Worm (Caenorhabditis elegans) whole organism, L4 larva: ENCODE measurements around the gene C01B9.1.

Experiments used
- F26F4.8 ChIP-seq: fragments of 200-800 bp; sonication (Bioruptor generic); conservative IDR thresholded peaks from 2 replicates; pipeline ENCODE4 v1.3.6; 2022; ENCODE audit warnings: missing genetic modification characterization, missing compliant biosample characterization
- F44E2.7 ChIP-seq: fragments of 200-800 bp; sonication (Bioruptor generic); IDR thresholded peaks from 2 replicates; pipeline ENCODE4 v2.1.2; 2022; ENCODE audit warnings: missing genetic modification characterization, missing compliant biosample characterization
- T26A8.4 ChIP-seq: fragments of 200-800 bp; sonication (Bioruptor generic); IDR thresholded peaks from 2 replicates; pipeline ENCODE4 v1.3.6; 2022; ENCODE audit warnings: missing genetic modification characterization, missing compliant biosample characterization
- Y105C5A.15 ChIP-seq: fragments of 200-800 bp; sonication (Bioruptor generic); IDR thresholded peaks from 2 replicates; pipeline ENCODE4 v1.3.6; 2022; ENCODE audit warnings: missing genetic modification characterization, missing compliant biosample characterization
- Y75B8A.6 ChIP-seq: fragments of 200-800 bp; sonication (Bioruptor generic); IDR thresholded peaks from 2 replicates; pipeline ENCODE4 v1.3.6; 2022; ENCODE audit warnings: missing genetic modification reagents, missing genetic modification characterization, missing compliant biosample characterization
- ama-1 ChIP-seq: fragments of 150-350 bp; optimal IDR thresholded peaks from 2 replicates; lab custom pipeline; 2014; ENCODE audit warnings: inconsistent platforms, mixed read lengths
- ceh-20 ChIP-seq: fragments of 200-800 bp; sonication (Bioruptor generic); IDR thresholded peaks from 2 replicates; pipeline ENCODE4 v1.3.6; 2022; ENCODE audit warnings: missing genetic modification reagents, missing genetic modification characterization, missing compliant biosample characterization
- ceh-82 ChIP-seq: sonication (generic microtip); optimal IDR thresholded peaks from 2 replicates; lab custom pipeline; 2017; ENCODE audit warnings: missing biosample characterization, missing genetic modification characterization
- ctbp-1 ChIP-seq: fragments of 200-800 bp; sonication (Bioruptor generic); IDR thresholded peaks from 2 replicates; pipeline ENCODE4 v1.3.6; 2022; ENCODE audit warnings: missing genetic modification reagents, missing genetic modification characterization, missing compliant biosample characterization
- daf-12 ChIP-seq: fragments of 150-350 bp; optimal IDR thresholded peaks from 2 replicates; lab custom pipeline; 2014; ENCODE audit warnings: missing biosample characterization, missing genetic modification reagents, missing genetic modification characterization
- dmd-6 ChIP-seq: fragments of 200-800 bp; sonication (Bioruptor generic); IDR thresholded peaks from 2 replicates; pipeline ENCODE4 v1.3.6; 2022; ENCODE audit warnings: missing genetic modification reagents, missing genetic modification characterization, missing compliant biosample characterization
- dmd-8 ChIP-seq: fragments of 200-800 bp; sonication (Bioruptor generic); IDR thresholded peaks from 2 replicates; pipeline ENCODE4 v1.3.6; 2022; ENCODE audit warnings: missing genetic modification characterization, missing compliant biosample characterization
- dmd-9 ChIP-seq: fragments of 200-800 bp; sonication (Bioruptor generic); IDR thresholded peaks from 2 replicates; pipeline ENCODE4 v1.3.6; 2022; ENCODE audit warnings: missing genetic modification reagents, missing genetic modification characterization, missing compliant biosample characterization
- duxl-1 ChIP-seq: sonication (generic microtip); optimal IDR thresholded peaks from 2 replicates; lab custom pipeline; 2016; ENCODE audit warnings: mild to moderate bottlenecking, missing genetic modification characterization, moderate library complexity, missing compliant biosample characterization; ENCODE audit not compliant: poor library complexity
- dve-1 ChIP-seq: sonication (generic microtip); optimal IDR thresholded peaks from 2 replicates; lab custom pipeline; 2017; ENCODE audit warnings: antibody characterized with exemption, mild to moderate bottlenecking, missing genetic modification characterization, missing compliant biosample characterization; ENCODE audit not compliant: insufficient read depth
- egl-43 ChIP-seq: fragments of 200-800 bp; sonication (Bioruptor generic); IDR thresholded peaks from 2 replicates; pipeline ENCODE4 v1.3.6; 2022; ENCODE audit warnings: missing genetic modification reagents, missing genetic modification characterization, missing compliant biosample characterization
- fkh-10 ChIP-seq: fragments of 150-350 bp; optimal IDR thresholded peaks from 2 replicates; lab custom pipeline; 2014; ENCODE audit warnings: missing biosample characterization, missing genetic modification reagents, missing genetic modification characterization
- hif-1 ChIP-seq, 2 experiments: sonication (generic microtip); optimal IDR thresholded peaks; 2 replicates each; lab custom pipeline; 2016 to 2017; ENCODE audit warnings: missing compliant biosample characterization in 2 of 2, missing genetic modification characterization in 2 of 2, missing genetic modification reagents in 2 of 2, missing genotype in 2 of 2, mild to moderate bottlenecking in 1 of 2
- hlh-11 ChIP-seq: fragments of 200-800 bp; sonication (Bioruptor generic); optimal IDR thresholded peaks from 2 replicates; lab custom pipeline; 2018; ENCODE audit warnings: mild to moderate bottlenecking, missing genetic modification characterization, missing compliant biosample characterization
- hmg-1.1 ChIP-seq: fragments of 200-800 bp; sonication (Bioruptor generic); IDR thresholded peaks from 2 replicates; pipeline ENCODE4 v1.3.6; 2022; ENCODE audit warnings: missing genetic modification reagents, missing genetic modification characterization, missing compliant biosample characterization
- lim-7 ChIP-seq: fragments of 200-800 bp; sonication (Bioruptor generic); IDR thresholded peaks from 2 replicates; pipeline ENCODE4 v1.3.6; 2022; ENCODE audit warnings: missing genetic modification characterization, missing compliant biosample characterization
- lin-1 ChIP-seq: fragments of 200-800 bp; sonication (Bioruptor generic); IDR thresholded peaks from 2 replicates; pipeline ENCODE4 v1.3.6; 2022; ENCODE audit warnings: missing genetic modification reagents, missing genetic modification characterization, missing compliant biosample characterization
- lin-29 ChIP-seq: fragments of 200-800 bp; sonication (Bioruptor generic); IDR thresholded peaks from 2 replicates; pipeline ENCODE4 v1.3.6; 2022; ENCODE audit warnings: missing genetic modification reagents, missing genetic modification characterization, missing compliant biosample characterization
- lin-39 ChIP-seq: fragments of 150-350 bp; optimal IDR thresholded peaks from 2 replicates; lab custom pipeline; 2014; ENCODE audit warnings: missing biosample characterization, missing genetic modification reagents, missing genetic modification characterization
- lsy-2 ChIP-seq, 2 experiments: fragments of 150-350 bp in 1 of 2; sonication (generic microtip) in 1 of 2; optimal IDR thresholded peaks; 2 replicates each; lab custom pipeline; 2014 to 2017; ENCODE audit warnings: missing biosample characterization in 2 of 2, missing genetic modification characterization in 2 of 2
- madf-9 ChIP-seq: fragments of 200-800 bp; sonication (Bioruptor generic); conservative IDR thresholded peaks from 2 replicates; pipeline ENCODE4 v1.3.6; 2022; ENCODE audit warnings: missing genetic modification reagents, missing genetic modification characterization, missing compliant biosample characterization
- mxl-3 ChIP-seq: fragments of 200-800 bp; sonication (Bioruptor generic); optimal IDR thresholded peaks from 2 replicates; lab custom pipeline; 2018; ENCODE audit warnings: mild to moderate bottlenecking, missing genetic modification characterization, missing compliant biosample characterization
- nhr-10 ChIP-seq: fragments of 150-350 bp; optimal IDR thresholded peaks from 2 replicates; lab custom pipeline; 2014; ENCODE audit warnings: missing biosample characterization, missing genetic modification characterization
- nhr-11 ChIP-seq: fragments of 150-350 bp; optimal IDR thresholded peaks from 2 replicates; lab custom pipeline; 2014; ENCODE audit warnings: missing biosample characterization, missing genetic modification characterization
- nhr-28 ChIP-seq: fragments of 150-350 bp; optimal IDR thresholded peaks from 2 replicates; lab custom pipeline; 2014; ENCODE audit warnings: missing biosample characterization, missing genetic modification characterization
- nhr-42 ChIP-seq: fragments of 200-800 bp; sonication (Bioruptor generic); IDR thresholded peaks from 2 replicates; pipeline ENCODE4 v1.3.6; 2022; ENCODE audit warnings: missing genetic modification characterization, missing compliant biosample characterization
- nhr-48 ChIP-seq: sonication (generic microtip); optimal IDR thresholded peaks from 2 replicates; lab custom pipeline; 2016; ENCODE audit warnings: mild to moderate bottlenecking, missing genetic modification characterization, missing compliant biosample characterization
- nhr-76 ChIP-seq: fragments of 150-350 bp; optimal IDR thresholded peaks from 2 replicates; lab custom pipeline; 2014; ENCODE audit warnings: missing biosample characterization, missing genetic modification characterization
- nhr-77 ChIP-seq: fragments of 150-350 bp; optimal IDR thresholded peaks from 2 replicates; lab custom pipeline; 2014; ENCODE audit warnings: missing biosample characterization, missing genetic modification characterization
- pqm-1 ChIP-seq: sonication (generic microtip); optimal IDR thresholded peaks from 2 replicates; lab custom pipeline; 2017; ENCODE audit warnings: missing biosample characterization, missing genetic modification characterization
- set-16 ChIP-seq: fragments of 200-800 bp; sonication (Bioruptor generic); IDR thresholded peaks from 2 replicates; pipeline ENCODE4 v1.3.6; 2022; ENCODE audit warnings: missing genetic modification reagents, missing genetic modification characterization, missing compliant biosample characterization
- skn-1 ChIP-seq: fragments of 150-350 bp; optimal IDR thresholded peaks from 2 replicates; lab custom pipeline; 2014; ENCODE audit warnings: missing biosample characterization, missing genetic modification characterization
- snpc-1.2 ChIP-seq: fragments of 200-800 bp; sonication (Bioruptor generic); IDR thresholded peaks from 2 replicates; pipeline ENCODE4 v1.3.6; 2022; ENCODE audit warnings: missing genetic modification reagents, missing genetic modification characterization, missing compliant biosample characterization
- spr-3 ChIP-seq: fragments of 200-800 bp; sonication (Bioruptor generic); optimal IDR thresholded peaks from 2 replicates; lab custom pipeline; 2018; ENCODE audit warnings: mild to moderate bottlenecking, missing genetic modification characterization, missing compliant biosample characterization
- tra-1 ChIP-seq: fragments of 200-800 bp; sonication (Bioruptor generic); IDR thresholded peaks from 2 replicates; pipeline ENCODE4 v1.3.6; 2022; ENCODE audit warnings: missing genetic modification reagents, missing genetic modification characterization, missing compliant biosample characterization
- unc-39 ChIP-seq: sonication (generic microtip); optimal IDR thresholded peaks from 2 replicates; lab custom pipeline; 2017; ENCODE audit warnings: missing biosample characterization, missing genetic modification characterization
- zag-1 ChIP-seq: fragments of 150-350 bp; optimal IDR thresholded peaks from 2 replicates; lab custom pipeline; 2014; ENCODE audit warnings: missing biosample characterization, missing genetic modification characterization
- zfp-3 ChIP-seq: fragments of 200-800 bp; sonication (Bioruptor generic); conservative IDR thresholded peaks from 2 replicates; pipeline ENCODE4 v1.3.6; 2022; ENCODE audit warnings: missing genetic modification reagents, missing genetic modification characterization, missing compliant biosample characterization

Gene C01B9.1

ce11 chrII:13780792-13781248 lies 9.4 kb downstream of the C01B9.1 start (continued):
- no peak for TF ChIP-seq nhr-76 (tag; lab: Kevin White, UChicago)
- no peak for TF ChIP-seq F26F4.8 (GFP tag; lab: Robert Waterston, UW)
- no peak for TF ChIP-seq zfp-3 (GFP tag; lab: Robert Waterston, UW)
- TF ChIP-seq nhr-28 (tag; lab: Kevin White, UChicago): peak; percentile 65
- no peak for TF ChIP-seq ctbp-1 (GFP tag; lab: Robert Waterston, UW)
- TF ChIP-seq lin-1 (GFP tag; lab: Robert Waterston, UW): 0 out of 2 replicates have a peak, but pooled peaks have one; percentile 30
- no peak for TF ChIP-seq ceh-82 (tag; lab: Kevin White, UChicago)
- TF ChIP-seq nhr-11 (tag; lab: Kevin White, UChicago): no peak
- no peak for TF ChIP-seq daf-12 (tag; lab: Kevin White, UChicago)
- no peak for TF ChIP-seq dmd-9 (GFP tag; lab: Robert Waterston, UW)
- 0 out of 2 replicates have a peak, but pooled peaks have one; percentile 36 for TF ChIP-seq tra-1 (GFP tag; lab: Robert Waterston, UW)
- peak; percentile 92 for TF ChIP-seq dve-1
- TF ChIP-seq T26A8.4: 0 out of 2 replicates have a peak, but pooled peaks have one; percentile 45
- TF ChIP-seq pqm-1 (tag; lab: Kevin White, UChicago): peak; percentile 91
- no peak for TF ChIP-seq unc-39 (tag; lab: Kevin White, UChicago)
- peak; percentile 73 for TF ChIP-seq nhr-48 (tag; lab: Kevin White, UChicago)
- peak; percentile 18 for TF ChIP-seq duxl-1 (tag; lab: Kevin White, UChicago)
- TF ChIP-seq nhr-77 (tag; lab: Kevin White, UChicago): peak; percentile 88
- no peak for TF ChIP-seq hif-1 (tag; optimal IDR thresholded peaks at IDR 0.05; lab: Kevin White, UChicago)
- TF ChIP-seq hlh-11 (tag; lab: Kevin White, UChicago): peak; percentile 59
- no peak for TF ChIP-seq Y105C5A.15 (GFP tag; lab: Robert Waterston, UW)
- TF ChIP-seq hmg-1.1 (GFP tag; lab: Robert Waterston, UW): no peak
- TF ChIP-seq F44E2.7 (GFP tag; lab: Robert Waterston, UW): no peak
- no peak for TF ChIP-seq ama-1 (lab: Kevin White, UChicago)
- TF ChIP-seq snpc-1.2 (GFP tag; lab: Robert Waterston, UW): no peak
- peak; percentile 47; the same call in 1 of the 2 replicates for TF ChIP-seq nhr-42 (GFP tag; lab: Robert Waterston, UW)
- no peak for TF ChIP-seq madf-9 (GFP tag; lab: Robert Waterston, UW)
- TF ChIP-seq dmd-8 (GFP tag; lab: Robert Waterston, UW): 0 out of 2 replicates have a peak, but pooled peaks have one; percentile 43
- TF ChIP-seq lim-7 (GFP tag; lab: Robert Waterston, UW): peak; percentile 59; the same call in 1 of the 2 replicates
- peak; percentile 21 for TF ChIP-seq nhr-10 (tag; lab: Kevin White, UChicago)
- TF ChIP-seq dmd-6 (GFP tag; lab: Robert Waterston, UW): peak; percentile 54
- no peak for TF ChIP-seq skn-1 (tag; lab: Kevin White, UChicago)
- no peak for TF ChIP-seq lin-39 (tag; lab: Kevin White, UChicago)
- TF ChIP-seq fkh-10 (GFP tag; lab: Kevin White, UChicago): no peak
- TF ChIP-seq set-16: no peak
- no peak for TF ChIP-seq lin-29
- TF ChIP-seq Y75B8A.6 (GFP tag; lab: Robert Waterston, UW): no peak
- peak; percentile 32 for TF ChIP-seq spr-3 (GFP tag; lab: Kevin White, UChicago)
- TF ChIP-seq mxl-3 (GFP tag; lab: Kevin White, UChicago): peak; percentile 61
- no peak for TF ChIP-seq zag-1 (tag; lab: Kevin White, UChicago)
- peak; percentile 18; the same call in 1 of the 2 replicates for TF ChIP-seq egl-43 (GFP tag; lab: Robert Waterston, UW)

ce11 chrII:13783880-13784279 lies 12.5 kb downstream of the C01B9.1 start, which contains the start of gene C01B9.4:
Gene C01B9.4 (minus strand): TSS chrII:13783980.
- TF ChIP-seq nhr-76 (tag; lab: Kevin White, UChicago) (no peak), lsy-2 (tag; optimal IDR thresholded peaks at IDR 0.05; lab: Kevin White, UChicago) (no peak), dmd-8 (GFP tag; lab: Robert Waterston, UW) (no peak), madf-9 (GFP tag; lab: Robert Waterston, UW) (no peak), ceh-20 (GFP tag; lab: Robert Waterston, UW) (no peak), nhr-28 (tag; lab: Kevin White, UChicago) (no peak), tra-1 (GFP tag; lab: Robert Waterston, UW) (no peak)
